Fruit fly (Drosophila melanogaster) whole organism, embryonic: ENCODE results near the gene PAN3.
A peak's percentile ranks its signal among the peaks of the same experiment; 100 is the strongest.

Source experiments
- Atf-2 ChIP-seq: fragments of 200-800 bp; sonication (Bioruptor generic); optimal IDR thresholded peaks from 2 replicates; lab custom pipeline; 2016; ENCODE audit warnings: missing biosample characterization, missing genetic modification characterization
- Awh ChIP-seq: fragments of 200-800 bp; sonication (Bioruptor generic); IDR thresholded peaks from 2 replicates; pipeline ENCODE4, ENCODE4 v1.3.6; 2022; ENCODE audit warnings: missing biosample characterization, missing genetic modification characterization
- Bdp1 ChIP-seq: fragments of 200-800 bp; sonication (Bioruptor generic); optimal IDR thresholded peaks from 3 replicates; lab custom pipeline; 2016; ENCODE audit warnings: missing biosample characterization, missing genetic modification characterization
- CG1024 ChIP-seq: fragments of 200-800 bp; sonication (Bioruptor generic); IDR thresholded peaks from 2 replicates; pipeline ENCODE4 v1.3.6; 2022; ENCODE audit warnings: missing biosample characterization, missing genetic modification characterization
- CG10274 ChIP-seq: fragments of 200-800 bp; sonication (Bioruptor generic); optimal IDR thresholded peaks from 3 replicates; lab custom pipeline; 2017; ENCODE audit warnings: missing biosample characterization, mild to moderate bottlenecking, missing genetic modification characterization
- CG10462 ChIP-seq: fragments of 200-800 bp; sonication (Bioruptor generic); optimal IDR thresholded peaks from 2 replicates; lab custom pipeline; 2016; ENCODE audit warnings: missing biosample characterization, missing genetic modification characterization
- CG10543 ChIP-seq: fragments of 200-800 bp; sonication (Bioruptor generic); optimal IDR thresholded peaks from 3 replicates; lab custom pipeline; 2017; ENCODE audit warnings: missing biosample characterization, mild to moderate bottlenecking, missing genetic modification characterization, moderate library complexity
- CG10959 ChIP-seq: fragments of 200-800 bp; sonication (Bioruptor generic); IDR thresholded peaks from 2 replicates; pipeline ENCODE4 v1.3.6; 2022; ENCODE audit warnings: missing biosample characterization, missing genetic modification characterization
- CG12236 ChIP-seq: fragments of 200-800 bp; sonication (Bioruptor generic); optimal IDR thresholded peaks from 2 replicates; lab custom pipeline; 2016; ENCODE audit warnings: missing biosample characterization, missing genetic modification characterization
- CG13775 ChIP-seq: fragments of 200-800 bp; sonication (Bioruptor generic); optimal IDR thresholded peaks from 3 replicates; lab custom pipeline; 2017; ENCODE audit warnings: missing biosample characterization, mild to moderate bottlenecking, missing genetic modification characterization
- CG17361 ChIP-seq: fragments of 200-800 bp; sonication (Bioruptor generic); IDR thresholded peaks from 3 replicates; pipeline ENCODE4 v1.3.6; 2022; ENCODE audit warnings: missing biosample characterization, missing genetic modification characterization
- CG2199 ChIP-seq: fragments of 200-800 bp; sonication (Bioruptor generic); IDR thresholded peaks from 3 replicates; pipeline ENCODE4 v1.3.6; 2022; ENCODE audit warnings: missing biosample characterization, missing genetic modification characterization
- CG2889 ChIP-seq: fragments of 200-800 bp; sonication (Bioruptor generic); IDR thresholded peaks from 3 replicates; pipeline ENCODE4 v1.3.6; 2022; ENCODE audit warnings: missing biosample characterization, missing genetic modification characterization
- CG30431 ChIP-seq: fragments of 200-800 bp; sonication (Bioruptor generic); optimal IDR thresholded peaks from 2 replicates; lab custom pipeline; 2017; ENCODE audit warnings: missing biosample characterization, missing genetic modification characterization
- CG5180 ChIP-seq: fragments of 200-800 bp; sonication (Bioruptor generic); optimal IDR thresholded peaks from 3 replicates; lab custom pipeline; 2017; ENCODE audit warnings: missing biosample characterization, missing genetic modification characterization, mild to moderate bottlenecking, moderate library complexity, missing genetic modification reagents
- CG5245 ChIP-seq: fragments of 200-800 bp; sonication (Bioruptor generic); optimal IDR thresholded peaks from 3 replicates; lab custom pipeline; 2016; ENCODE audit warnings: missing biosample characterization, missing genetic modification characterization
- CG6272 ChIP-seq: fragments of 200-800 bp; sonication (Bioruptor generic); IDR thresholded peaks from 2 replicates; pipeline ENCODE4 v1.3.6; 2022; ENCODE audit warnings: missing biosample characterization, missing genetic modification characterization
- CG7963 ChIP-seq: fragments of 200-800 bp; sonication (Bioruptor generic); IDR thresholded peaks from 3 replicates; pipeline ENCODE4 v1.3.6; 2022; ENCODE audit warnings: missing biosample characterization, missing genetic modification characterization; ENCODE audit not compliant: partially characterized antibody
- CG8290 ChIP-seq, 3 experiments: fragments of 200-800 bp; sonication (Bioruptor generic); optimal IDR thresholded peaks; 2 replicates each; lab custom pipeline; 2016 to 2019; ENCODE audit warnings: missing biosample characterization in 3 of 3, missing genetic modification characterization in 3 of 3, mild to moderate bottlenecking in 2 of 3, moderate library complexity in 1 of 3
- CG8388 ChIP-seq: fragments of 200-800 bp; sonication (Bioruptor generic); optimal IDR thresholded peaks from 2 replicates; lab custom pipeline; 2019; ENCODE audit warnings: missing biosample characterization, mild to moderate bottlenecking, missing genetic modification characterization, moderate library complexity
- CG9876 ChIP-seq: fragments of 200-800 bp; sonication (Bioruptor generic); optimal IDR thresholded peaks from 2 replicates; lab custom pipeline; 2016; ENCODE audit warnings: missing biosample characterization, missing genetic modification characterization
- CG9932 ChIP-seq: fragments of 200-800 bp; sonication (Bioruptor generic); IDR thresholded peaks from 2 replicates; pipeline ENCODE4 v1.3.6; 2022; ENCODE audit warnings: missing biosample characterization, missing genetic modification characterization
- CkIIα-i1 ChIP-seq: fragments of 200-800 bp; sonication (Bioruptor generic); IDR thresholded peaks from 2 replicates; pipeline ENCODE4 v1.3.6; 2022; ENCODE audit warnings: missing biosample characterization, missing genetic modification characterization
- Dbx ChIP-seq: fragments of 200-800 bp; sonication (Bioruptor generic); IDR thresholded peaks from 3 replicates; pipeline ENCODE4 v1.3.6; 2022; ENCODE audit warnings: missing biosample characterization, missing genetic modification characterization
- Dll ChIP-seq: fragments of 200-800 bp; sonication (Bioruptor generic); IDR thresholded peaks from 4 replicates; pipeline ENCODE4 v1.3.6; 2022; ENCODE audit warnings: missing biosample characterization, missing genetic modification characterization; ENCODE audit not compliant: partially characterized antibody
- Doc2 ChIP-seq: fragments of 200-800 bp; sonication (Bioruptor generic); IDR thresholded peaks from 2 replicates; pipeline ENCODE4 v1.3.6; 2022; ENCODE audit warnings: missing biosample characterization, missing genetic modification characterization
- Dref ChIP-seq: fragments of 200-800 bp; sonication (Bioruptor generic); IDR thresholded peaks from 2 replicates; pipeline ENCODE4 v1.3.6; 2022; ENCODE audit warnings: missing biosample characterization, missing genetic modification characterization
- Fer2 ChIP-seq: fragments of 200-800 bp; sonication (Bioruptor generic); optimal IDR thresholded peaks from 2 replicates; lab custom pipeline; 2018; ENCODE audit warnings: missing biosample characterization, mild to moderate bottlenecking, missing genetic modification characterization, moderate library complexity
- Hmx ChIP-seq: fragments of 200-800 bp; sonication (Bioruptor generic); optimal IDR thresholded peaks from 2 replicates; lab custom pipeline; 2016; ENCODE audit warnings: missing biosample characterization, missing genetic modification characterization
- Kr ChIP-seq: fragments of 200-800 bp; sonication (Bioruptor generic); optimal IDR thresholded peaks from 2 replicates; lab custom pipeline; 2017; ENCODE audit warnings: missing biosample characterization, mild to moderate bottlenecking, missing genetic modification characterization
- Meics ChIP-seq: fragments of 200-800 bp; sonication (Bioruptor generic); optimal IDR thresholded peaks from 2 replicates; lab custom pipeline; 2017; ENCODE audit warnings: missing biosample characterization, mild to moderate bottlenecking, missing genetic modification characterization
- Myb ChIP-seq: fragments of 200-800 bp; sonication (Bioruptor generic); optimal IDR thresholded peaks from 2 replicates; lab custom pipeline; 2016; ENCODE audit warnings: missing biosample characterization, missing genetic modification characterization
- Nf-YA ChIP-seq: fragments of 200-800 bp; sonication (Bioruptor generic); IDR thresholded peaks from 2 replicates; pipeline ENCODE4 v1.3.6; 2022; ENCODE audit warnings: missing biosample characterization, missing genetic modification characterization
- crol ChIP-seq: fragments of 200-800 bp; sonication (Bioruptor generic); IDR thresholded peaks from 2 replicates; pipeline ENCODE4 v1.3.6; 2022; ENCODE audit warnings: missing biosample characterization, missing genetic modification characterization
- da ChIP-seq: fragments of 200-800 bp; sonication (Bioruptor generic); optimal IDR thresholded peaks from 2 replicates; lab custom pipeline; 2016; ENCODE audit warnings: missing biosample characterization, missing genetic modification characterization
- dan ChIP-seq: fragments of 200-800 bp; sonication (Bioruptor generic); IDR thresholded peaks from 2 replicates; pipeline ENCODE4 v1.3.6; 2022; ENCODE audit warnings: missing biosample characterization, missing genetic modification characterization
- ftz-f1 ChIP-seq: fragments of 200-800 bp; sonication (Bioruptor generic); optimal IDR thresholded peaks from 2 replicates; lab custom pipeline; 2016; ENCODE audit warnings: missing biosample characterization, missing genetic modification characterization
- gsb-n ChIP-seq: fragments of 200-800 bp; sonication (Bioruptor generic); optimal IDR thresholded peaks from 3 replicates; lab custom pipeline; 2018; ENCODE audit warnings: missing biosample characterization, mild to moderate bottlenecking, missing genetic modification characterization
- hbn ChIP-seq: fragments of 200-800 bp; sonication (Bioruptor generic); IDR thresholded peaks from 2 replicates; pipeline ENCODE4 v1.3.6; 2022; ENCODE audit warnings: missing biosample characterization, missing genetic modification characterization; ENCODE audit not compliant: partially characterized antibody
- lilli ChIP-seq: fragments of 200-800 bp; sonication (Bioruptor generic); optimal IDR thresholded peaks from 3 replicates; lab custom pipeline; 2016; ENCODE audit warnings: missing biosample characterization, missing genetic modification characterization
- luna ChIP-seq: fragments of 200-800 bp; sonication (Bioruptor generic); optimal IDR thresholded peaks from 2 replicates; lab custom pipeline; 2016; ENCODE audit warnings: missing biosample characterization, missing genetic modification characterization
- nerfin-1 ChIP-seq: fragments of 200-800 bp; sonication (Bioruptor generic); optimal IDR thresholded peaks from 3 replicates; lab custom pipeline; 2019; ENCODE audit warnings: missing biosample characterization, mild to moderate bottlenecking, missing genetic modification characterization, moderate library complexity
- nerfin-2 ChIP-seq: fragments of 200-800 bp; sonication (Bioruptor generic); IDR thresholded peaks from 2 replicates; pipeline ENCODE4 v1.3.6; 2022; ENCODE audit warnings: missing biosample characterization, missing genetic modification characterization; ENCODE audit not compliant: partially characterized antibody
- oc ChIP-seq: fragments of 200-800 bp; sonication (Bioruptor generic); optimal IDR thresholded peaks from 2 replicates; lab custom pipeline; 2018; ENCODE audit warnings: missing biosample characterization, mild to moderate bottlenecking, missing genetic modification characterization, moderate library complexity
- pros ChIP-seq: fragments of 200-800 bp; sonication (Bioruptor generic); optimal IDR thresholded peaks from 3 replicates; lab custom pipeline; 2019; ENCODE audit warnings: missing biosample characterization, mild to moderate bottlenecking, missing genetic modification characterization, moderate library complexity
- slbo ChIP-seq: fragments of 200-800 bp; sonication (Bioruptor generic); IDR thresholded peaks from 2 replicates; pipeline ENCODE4 v1.3.6; 2022; ENCODE audit warnings: missing biosample characterization, missing genetic modification characterization
- unc-4 ChIP-seq: fragments of 200-800 bp; sonication (Bioruptor generic); IDR thresholded peaks from 2 replicates; pipeline ENCODE4 v1.3.6; 2022; ENCODE audit warnings: missing biosample characterization, missing genetic modification characterization; ENCODE audit not compliant: partially characterized antibody
- zfh2 ChIP-seq: fragments of 200-800 bp; sonication (Bioruptor generic); optimal IDR thresholded peaks from 2 replicates; lab custom pipeline; 2016; ENCODE audit warnings: missing biosample characterization, missing genetic modification characterization

PAN3 gene

DNA sequence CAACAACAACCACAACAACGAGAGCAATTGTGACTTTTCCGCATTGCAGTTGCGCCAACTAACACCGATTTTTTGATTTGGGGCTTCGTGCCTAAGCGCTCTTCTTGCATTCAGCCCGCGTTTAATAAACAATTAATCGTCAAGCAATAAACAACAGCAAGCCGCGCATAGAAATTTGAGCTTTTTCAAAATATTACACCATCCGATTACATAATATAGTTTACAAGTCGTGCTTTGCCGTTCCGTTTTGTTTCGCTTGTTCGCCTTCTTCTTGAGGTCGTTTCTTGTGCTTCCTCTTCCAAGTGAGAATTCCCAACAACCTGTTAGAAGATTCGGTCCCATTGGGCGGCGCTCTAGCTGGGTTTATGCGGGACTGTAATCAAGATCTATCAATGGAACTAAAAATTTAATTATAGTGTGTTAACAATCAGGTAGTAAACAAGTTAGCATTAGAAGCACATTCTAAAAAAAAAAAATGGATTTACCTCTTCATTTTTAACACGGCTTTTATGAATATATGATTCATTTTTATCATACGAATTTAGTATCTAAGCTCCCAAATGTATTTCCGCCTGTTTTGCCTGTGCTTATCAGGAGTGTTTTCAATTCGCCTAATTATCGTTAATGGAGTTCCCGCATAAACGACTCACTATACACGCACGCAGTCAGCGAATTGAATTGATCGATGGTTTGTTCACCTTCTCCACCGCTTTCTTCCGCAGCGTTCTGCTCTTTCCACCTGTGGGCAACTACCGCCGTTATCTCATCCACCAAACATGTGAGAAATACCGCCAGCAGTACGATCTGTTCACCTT is 35.0 kb upstream of the PAN3 start (continued):
- 0 out of 3 replicates have a peak, but pooled peaks have one; percentile 45 for TF ChIP-seq CG2199 (GFP tag; lab: Robert Waterston, UW)
- peak; percentile 69 for TF ChIP-seq CG8290 (GFP tag; optimal IDR thresholded peaks at IDR 0.05; lab: Kevin White, UChicago)
- peak; percentile 5 to 69 for TF ChIP-seq CG8290 (tag; optimal IDR thresholded peaks at IDR 0.05; lab: Kevin White, UChicago)
- peak; percentile 84 for TF ChIP-seq CG13775 (GFP tag; lab: Kevin White, UChicago)
- TF ChIP-seq CkIIα-i1 (GFP tag; lab: Robert Waterston, UW): no peak
- TF ChIP-seq Dll (GFP tag; lab: Robert Waterston, UW): 0 out of 4 replicates have a peak, but pooled peaks have one; percentile 29
- peak; percentile 79 for TF ChIP-seq CG9932
- peak; percentile 38 for TF ChIP-seq Kr
- TF ChIP-seq CG7963 (GFP tag; lab: Robert Waterston, UW): no peak
- TF ChIP-seq CG10543 (GFP tag; lab: Kevin White, UChicago): peak; percentile 74
- TF ChIP-seq nerfin-2 (GFP tag; lab: Robert Waterston, UW): no peak
- peak; percentile 90 for TF ChIP-seq CG17361
- TF ChIP-seq CG5245: peak; percentile 57
- peak; percentile 68 for TF ChIP-seq Fer2 (tag; lab: Kevin White, UChicago)
- TF ChIP-seq hbn (GFP tag; lab: Robert Waterston, UW): peak; percentile 17; the same call in 1 of the 2 replicates
- TF ChIP-seq Myb (GFP tag; lab: Kevin White, UChicago): peak; percentile 21
- peak; percentile 62 for TF ChIP-seq CG10274 (GFP tag; lab: Kevin White, UChicago)
- TF ChIP-seq CG6272: no peak
- peak; percentile 77 for TF ChIP-seq slbo (GFP tag; lab: Robert Waterston, UW)
- TF ChIP-seq Dref (GFP tag; lab: Robert Waterston, UW): no peak
- TF ChIP-seq CG1024 (GFP tag; lab: Robert Waterston, UW): peak; percentile 44; the same call in 1 of the 2 replicates
- peak; percentile 64; the same call in 1 of the 3 replicates for TF ChIP-seq CG2889
- peak; percentile 58 for TF ChIP-seq CG30431
- TF ChIP-seq luna (GFP tag; lab: Kevin White, UChicago): no peak
- TF ChIP-seq nerfin-1 (tag; lab: Kevin White, UChicago): peak; percentile 85
- peak; percentile 92 for TF ChIP-seq Meics (GFP tag; lab: Kevin White, UChicago)
- peak; percentile 61; the same call in 1 of the 2 replicates for TF ChIP-seq CG10959
- peak; percentile 82 for TF ChIP-seq CG8388 (GFP tag; lab: Kevin White, UChicago)
- no peak for TF ChIP-seq crol (GFP tag; lab: Robert Waterston, UW)
- TF ChIP-seq Awh (GFP tag; lab: Robert Waterston, UW): peak; percentile 63
- no peak for TF ChIP-seq dan (GFP tag; lab: Robert Waterston, UW)
- peak; percentile 84 for TF ChIP-seq lilli (GFP tag; lab: Kevin White, UChicago)
- peak; percentile 32 for TF ChIP-seq oc (tag; lab: Kevin White, UChicago)
- peak; percentile 57 for TF ChIP-seq pros
- TF ChIP-seq CG9876 (GFP tag; lab: Kevin White, UChicago): peak; percentile 33
- TF ChIP-seq Dbx (GFP tag; lab: Robert Waterston, UW): peak; percentile 72
- peak; percentile 84 for TF ChIP-seq gsb-n (tag; lab: Kevin White, UChicago)
- TF ChIP-seq Bdp1 (GFP tag; lab: Kevin White, UChicago): peak; percentile 69
- TF ChIP-seq ftz-f1 (GFP tag; lab: Kevin White, UChicago): no peak
- peak; percentile 27 for TF ChIP-seq Atf-2
- TF ChIP-seq unc-4 (GFP tag; lab: Robert Waterston, UW): no peak
- TF ChIP-seq Nf-YA: peak; percentile 67; the same call in 1 of the 2 replicates
- no peak for TF ChIP-seq Doc2 (GFP tag; lab: Robert Waterston, UW)
- TF ChIP-seq da (GFP tag; lab: Kevin White, UChicago): peak; percentile 14
- TF ChIP-seq CG10462 (GFP tag; lab: Kevin White, UChicago): peak; percentile 59
- peak; percentile 77 for TF ChIP-seq CG5180 (GFP tag; lab: Kevin White, UChicago)
- peak; percentile 48 for TF ChIP-seq CG12236 (GFP tag; lab: Kevin White, UChicago)
- peak; percentile 10 for TF ChIP-seq Hmx (GFP tag; lab: Kevin White, UChicago)
- TF ChIP-seq zfh2: peak; percentile 59
